Worm (Caenorhabditis elegans) whole organism, midembryonic: Measurements from ENCODE around the gene C01G6.9.

ENCODE experiments used
- T22C8.4 ChIP-seq: fragments of 200-800 bp; sonication (Bioruptor generic); IDR thresholded peaks from 2 replicates; pipeline ENCODE4 v1.3.6; 2022; ENCODE audit warnings: missing genetic modification characterization, missing compliant biosample characterization
- cog-1 ChIP-seq: sonication (generic microtip); optimal IDR thresholded peaks from 2 replicates; lab custom pipeline; 2016; ENCODE audit warnings: missing genetic modification characterization, missing compliant biosample characterization
- flt-1 ChIP-seq: fragments of 200-800 bp; sonication (Bioruptor generic); IDR thresholded peaks from 2 replicates; pipeline ENCODE4 v1.3.6; 2022; ENCODE audit warnings: missing genetic modification characterization, missing compliant biosample characterization
- ref-1 ChIP-seq: fragments of 200-800 bp; sonication (Bioruptor generic); conservative IDR thresholded peaks from 2 replicates; pipeline ENCODE4 v1.3.6; 2022; ENCODE audit warnings: missing genetic modification reagents, missing genetic modification characterization, missing compliant biosample characterization
- ztf-23 ChIP-seq: fragments of 200-800 bp; sonication (Bioruptor generic); IDR thresholded peaks from 2 replicates; pipeline ENCODE4 v1.3.6; 2022; ENCODE audit warnings: missing genetic modification reagents, missing genetic modification characterization, missing compliant biosample characterization
- ztf-29 ChIP-seq: fragments of 200-800 bp; sonication (Bioruptor generic); IDR thresholded peaks from 2 replicates; pipeline ENCODE4 v1.3.6; 2022; ENCODE audit warnings: missing genetic modification reagents, missing genetic modification characterization, missing compliant biosample characterization

- no peak for TF ChIP-seq ztf-23
- no peak for TF ChIP-seq flt-1 (GFP tag; lab: Robert Waterston, UW)
- TF ChIP-seq ref-1, result no peak
- no peak for TF ChIP-seq T22C8.4 (GFP tag; lab: Robert Waterston, UW)
- no peak for TF ChIP-seq cog-1 (tag; lab: Kevin White, UChicago)
- TF ChIP-seq ztf-29 (GFP tag; lab: Robert Waterston, UW), result no peak
Observed at ce11 chrII:9280048-9280772, 15.4 kb downstream of the C01G6.9 start, which contains the start of gene gldi-3.
